Fruit fly (Drosophila melanogaster): ENCODE results near the gene twin.
A peak's percentile ranks its signal among the peaks of the same experiment; 100 is the strongest.

twin gene

dm6 chr3R:24188619-24189018, 33.1 kb downstream of the twin start, which contains the start of gene CG5515 (continued):
- TF ChIP-seq CG11398 (GFP tag; optimal IDR thresholded peaks at IDR 0.05), result peak; percentile 53
- TF ChIP-seq Awh (GFP tag; IDR thresholded peaks at IDR 0.05), result no peak
- TF ChIP-seq kay (GFP tag; optimal IDR thresholded peaks at IDR 0.05), result peak; percentile 3
- TF ChIP-seq corto (GFP tag; optimal IDR thresholded peaks at IDR 0.05), result peak; percentile 47
- peak; percentile 62 for TF ChIP-seq Myb (GFP tag; optimal IDR thresholded peaks at IDR 0.05)
- TF ChIP-seq H2.0 (GFP tag; IDR thresholded peaks at IDR 0.05), result peak; percentile 80
- TF ChIP-seq yki (optimal IDR thresholded peaks at IDR 0.05), result no peak
- TF ChIP-seq CG8359 (GFP tag; optimal IDR thresholded peaks at IDR 0.05; ENCODE audit: borderline replicate concordance), result no peak
- peak; percentile 45; the same call in 1 of the 3 replicates for TF ChIP-seq sr (GFP tag; IDR thresholded peaks at IDR 0.05)
- TF ChIP-seq CG34376 (GFP tag; optimal IDR thresholded peaks at IDR 0.05), result no peak
- TF ChIP-seq CG15011 (GFP tag; optimal IDR thresholded peaks at IDR 0.05), result no peak
- no peak for TF ChIP-seq CG14965 (GFP tag; optimal IDR thresholded peaks at IDR 0.05; ENCODE audit: borderline replicate concordance)
- TF ChIP-seq tll (GFP tag; optimal IDR thresholded peaks at IDR 0.05), result no peak
- TF ChIP-seq Hr51 (GFP tag; optimal IDR thresholded peaks at IDR 0.05), result peak; percentile 80 to 81
- TF ChIP-seq CG17186 (GFP tag; optimal IDR thresholded peaks at IDR 0.05), result no peak
- TF ChIP-seq NfI (GFP tag; optimal IDR thresholded peaks at IDR 0.05), result peak; percentile 80
- no peak for TF ChIP-seq CG3065 (GFP tag; optimal IDR thresholded peaks at IDR 0.05)
- peak; percentile 79 for TF ChIP-seq ttk (GFP tag; IDR thresholded peaks at IDR 0.05)
- TF ChIP-seq wor (GFP tag; IDR thresholded peaks at IDR 0.05), result peak; percentile 90
- no peak for TF ChIP-seq CG8290 (GFP tag; optimal IDR thresholded peaks at IDR 0.05)
- TF ChIP-seq CG8290 (tag; optimal IDR thresholded peaks at IDR 0.05), result no peak
- peak; percentile 54; the same call in 1 of the 2 replicates for TF ChIP-seq ham (GFP tag; IDR thresholded peaks at IDR 0.05)
- peak; percentile 5 for TF ChIP-seq Usf (GFP tag; optimal IDR thresholded peaks at IDR 0.05)
- no peak for TF ChIP-seq Hand (GFP tag; optimal IDR thresholded peaks at IDR 0.05)
- peak; percentile 30 for TF ChIP-seq Lhr (GFP tag; optimal IDR thresholded peaks at IDR 0.05)
- peak; percentile 88 for TF ChIP-seq MBD-R2 (GFP tag; IDR thresholded peaks at IDR 0.05)
- TF ChIP-seq Abd-B (GFP tag; optimal IDR thresholded peaks at IDR 0.05), result peak; percentile 72
- peak; percentile 70 for TF ChIP-seq CG12942 (GFP tag; optimal IDR thresholded peaks at IDR 0.05)
- no peak for TF ChIP-seq Tbp (GFP tag; optimal IDR thresholded peaks at IDR 0.05)
- peak; percentile 12 for TF ChIP-seq D19B (GFP tag; optimal IDR thresholded peaks at IDR 0.05)
- TF ChIP-seq CG17612 (GFP tag; IDR thresholded peaks at IDR 0.05), result peak; percentile 27; the same call in 1 of the 2 replicates
- peak; percentile 65 for TF ChIP-seq maf-S (GFP tag; optimal IDR thresholded peaks at IDR 0.05)
- no peak for TF ChIP-seq CG6654 (GFP tag; optimal IDR thresholded peaks at IDR 0.05)
- TF ChIP-seq CG18476 (GFP tag; optimal IDR thresholded peaks at IDR 0.05), result peak; percentile 66
- TF ChIP-seq CG32772 (GFP tag; IDR thresholded peaks at IDR 0.05), result peak; percentile 74
- peak; percentile 38 for TF ChIP-seq gcm2 (GFP tag; optimal IDR thresholded peaks at IDR 0.05)
- TF ChIP-seq CG12155 (GFP tag; optimal IDR thresholded peaks at IDR 0.05), result peak; percentile 70
- TF ChIP-seq CG31365 (tag; optimal IDR thresholded peaks at IDR 0.05), result no peak
- TF ChIP-seq Max (GFP tag; optimal IDR thresholded peaks at IDR 0.05), result peak; percentile 71
- peak; percentile 61 for TF ChIP-seq B-H1 (GFP tag; IDR thresholded peaks at IDR 0.05)
- TF ChIP-seq CrebB (tag; optimal IDR thresholded peaks at IDR 0.05), result peak; percentile 50
- peak; percentile 41 for TF ChIP-seq CG8388 (GFP tag; optimal IDR thresholded peaks at IDR 0.05)
- peak; percentile 83 for TF ChIP-seq CG15696 (tag; optimal IDR thresholded peaks at IDR 0.05)
- TF ChIP-seq aop (GFP tag; IDR thresholded peaks at IDR 0.05), result peak; percentile 21; the same call in 1 of the 2 replicates
- no peak for TF ChIP-seq CG31388 (GFP tag; optimal IDR thresholded peaks at IDR 0.05)
- TF ChIP-seq CG10565 (GFP tag; optimal IDR thresholded peaks at IDR 0.05), result no peak
- TF ChIP-seq CG1529 (GFP tag; optimal IDR thresholded peaks at IDR 0.05), result no peak
- TF ChIP-seq oc (tag; optimal IDR thresholded peaks at IDR 0.05), result peak; percentile 43
- peak; percentile 75 to 77 for TF ChIP-seq Pdp1 (GFP tag; optimal IDR thresholded peaks at IDR 0.05)
- peak; percentile 33 for TF ChIP-seq ab (GFP tag; optimal IDR thresholded peaks at IDR 0.05)
- TF ChIP-seq tup (GFP tag; optimal IDR thresholded peaks at IDR 0.05), result peak; percentile 31
